Fruit fly (Drosophila melanogaster) whole organism, prepupa: ENCODE results near the gene hoe2.

Source experiments
- CG1621 ChIP-seq: fragments of 200-800 bp; sonication (Bioruptor generic); optimal IDR thresholded peaks from 3 replicates; lab custom pipeline; 2018; ENCODE audit warnings: missing biosample characterization, mild to moderate bottlenecking, missing genetic modification characterization
- CG6276 ChIP-seq: fragments of 200-800 bp; sonication (Bioruptor generic); optimal IDR thresholded peaks from 2 replicates; lab custom pipeline; 2017; ENCODE audit warnings: missing biosample characterization, mild to moderate bottlenecking, missing genetic modification characterization
- CG9139 ChIP-seq: fragments of 200-800 bp; sonication (Bioruptor generic); optimal IDR thresholded peaks from 3 replicates; lab custom pipeline; 2017; ENCODE audit warnings: missing biosample characterization, mild to moderate bottlenecking, missing genetic modification characterization
- Gug ChIP-seq: fragments of 200-800 bp; sonication (Bioruptor generic); IDR thresholded peaks from 2 replicates; pipeline ENCODE4 v1.3.6; 2022; ENCODE audit warnings: missing biosample characterization, missing genetic modification characterization
- Sox14 ChIP-seq: fragments of 200-800 bp; sonication (Bioruptor generic); optimal IDR thresholded peaks from 3 replicates; lab custom pipeline; 2016; ENCODE audit warnings: missing biosample characterization, missing genetic modification characterization
- acj6 ChIP-seq: fragments of 200-800 bp; sonication (Bioruptor generic); optimal IDR thresholded peaks from 3 replicates; lab custom pipeline; 2016; ENCODE audit warnings: missing biosample characterization, missing genetic modification characterization

dm6 chr2L:4895902-4896301 lies 40.3 kb downstream of the hoe2 start:
- no peak for TF ChIP-seq CG6276 (GFP tag; lab: Kevin White, UChicago)
- TF ChIP-seq acj6 (GFP tag; lab: Kevin White, UChicago): no peak
- TF ChIP-seq Gug (GFP tag; lab: Robert Waterston, UW): no peak
- TF ChIP-seq Sox14 (GFP tag; lab: Kevin White, UChicago): no peak
- TF ChIP-seq CG9139 (GFP tag; lab: Kevin White, UChicago): no peak
- no peak for TF ChIP-seq CG1621 (tag; lab: Kevin White, UChicago)
